Worm (Caenorhabditis elegans) whole organism, L4 larva: Measurements from ENCODE around the gene tnt-2.

ENCODE experiments used
- cey-2 ChIP-seq: sonication (generic microtip); optimal IDR thresholded peaks from 3 replicates; lab custom pipeline; 2017; ENCODE audit warnings: missing genetic modification characterization, mild to moderate bottlenecking, missing compliant biosample characterization, antibody characterized with exemption, borderline replicate concordance; ENCODE audit not compliant: insufficient read depth
- lin-15B ChIP-seq: fragments of 150-350 bp; sonication (generic microtip); optimal IDR thresholded peaks from 3 replicates; lab custom pipeline; 2014; ENCODE audit warnings: missing biosample characterization, missing genetic modification characterization
- nhr-237 ChIP-seq: sonication (generic microtip); optimal IDR thresholded peaks from 2 replicates; lab custom pipeline; 2017; ENCODE audit warnings: missing biosample characterization, missing genetic modification characterization
- nhr-25 ChIP-seq: sonication (generic microtip); optimal IDR thresholded peaks from 2 replicates; lab custom pipeline; 2017; ENCODE audit warnings: missing genetic modification characterization, mild to moderate bottlenecking, missing compliant biosample characterization, antibody characterized with exemption, moderate library complexity, borderline replicate concordance; ENCODE audit not compliant: insufficient read depth
- nhr-6 ChIP-seq: fragments of 150-350 bp; optimal IDR thresholded peaks from 2 replicates; lab custom pipeline; 2014; ENCODE audit warnings: missing biosample characterization, missing genetic modification characterization
- unc-62 ChIP-seq, 3 experiments: fragments of 150-350 bp in 1 of 3; sonication (generic microtip); optimal IDR thresholded peaks in 2 of 3; peaks in 1 of 3; 1 replicate in 1 of 3; 2 replicates in 2 of 3; lab custom pipeline; 2014 to 2017; ENCODE audit warnings: missing biosample characterization in 3 of 3, missing genetic modification characterization in 3 of 3, missing genetic modification reagents in 3 of 3, missing genotype in 1 of 3
- zfp-2 ChIP-seq: sonication (generic microtip); optimal IDR thresholded peaks from 2 replicates; lab custom pipeline; 2016; ENCODE audit warnings: mild to moderate bottlenecking, missing genetic modification characterization, missing compliant biosample characterization

DNA sequence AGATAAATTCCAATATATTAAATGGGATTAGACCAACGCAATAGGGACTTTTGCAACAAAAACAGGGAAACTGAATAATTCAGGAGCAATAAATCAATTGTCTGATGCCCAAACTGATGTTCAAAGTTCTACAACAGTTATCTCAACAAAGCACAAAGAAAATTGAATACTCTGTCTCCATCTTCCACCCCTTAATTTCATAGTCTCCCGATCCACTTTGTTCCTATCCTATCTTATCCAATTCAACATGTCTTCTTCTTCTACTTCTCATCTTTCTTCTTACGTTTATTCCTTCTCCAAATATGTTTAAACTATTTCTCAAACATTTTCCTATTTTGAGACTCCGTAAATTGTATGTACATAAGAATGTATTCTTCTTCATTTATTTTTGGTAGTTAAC, 47.0 kb upstream of the tnt-2 start:
- TF ChIP-seq zfp-2 (tag; lab: Kevin White, UChicago): no peak
- no peak for TF ChIP-seq nhr-25
- no peak for TF ChIP-seq nhr-6 (tag; lab: Kevin White, UChicago)
- TF ChIP-seq unc-62 (GFP tag; optimal IDR thresholded peaks at IDR 0.05 in 1 of 2; lab: Kevin White, UChicago): no peak
- TF ChIP-seq unc-62 (tag; optimal IDR thresholded peaks at IDR 0.05; lab: Kevin White, UChicago): no peak
- no peak for TF ChIP-seq nhr-237 (tag; lab: Kevin White, UChicago)
- no peak for TF ChIP-seq lin-15B (tag; lab: Kevin White, UChicago)
- no peak for TF ChIP-seq cey-2 (tag; lab: Kevin White, UChicago)
